Worm (Caenorhabditis elegans): Measurements from ENCODE around the gene coa-3.

- no peak for TF ChIP-seq W03F9.2 (tag; optimal IDR thresholded peaks at IDR 0.05)
- no peak for TF ChIP-seq him-1 (tag; optimal IDR thresholded peaks at IDR 0.05)
Measured at ce11 chrII:4602533-4602932, at the start of gene coa-3.
